Fruit fly (Drosophila melanogaster) whole organism, prepupa: ENCODE data around the gene CG5191.

Source experiments
- Blimp-1 ChIP-seq: fragments of 200-800 bp; sonication (Bioruptor generic); optimal IDR thresholded peaks from 3 replicates; lab custom pipeline; 2017; ENCODE audit warnings: missing biosample characterization, missing genetic modification characterization, mild to moderate bottlenecking, moderate library complexity, missing genetic modification reagents
- CG10631 ChIP-seq: fragments of 200-800 bp; sonication (Bioruptor generic); optimal IDR thresholded peaks from 2 replicates; lab custom pipeline; 2016; ENCODE audit warnings: missing biosample characterization, missing genetic modification characterization
- CG10669 ChIP-seq: fragments of 200-800 bp; sonication (Bioruptor generic); optimal IDR thresholded peaks from 3 replicates; lab custom pipeline; 2018; ENCODE audit warnings: missing biosample characterization, mild to moderate bottlenecking, missing genetic modification characterization, moderate library complexity
- CG11294 ChIP-seq: fragments of 200-800 bp; sonication (Bioruptor generic); IDR thresholded peaks from 2 replicates; pipeline ENCODE4 v1.3.6; 2022; ENCODE audit warnings: missing biosample characterization, missing genetic modification characterization
- CG11762 ChIP-seq: fragments of 200-800 bp; sonication (Bioruptor generic); optimal IDR thresholded peaks from 3 replicates; lab custom pipeline; 2016; ENCODE audit warnings: missing biosample characterization, missing genetic modification characterization; ENCODE audit not compliant: insufficient read depth
- CG15336 ChIP-seq: fragments of 200-800 bp; sonication (Bioruptor generic); IDR thresholded peaks from 2 replicates; pipeline ENCODE4 v1.3.6; 2022; ENCODE audit warnings: missing biosample characterization, missing genetic modification characterization
- CG3032 ChIP-seq: fragments of 200-800 bp; optimal IDR thresholded peaks from 2 replicates; lab custom pipeline; 2019; ENCODE audit warnings: missing biosample characterization, mild to moderate bottlenecking, missing genetic modification characterization, moderate library complexity
- CG31627 ChIP-seq: fragments of 200-800 bp; sonication (Bioruptor generic); optimal IDR thresholded peaks from 3 replicates; lab custom pipeline; 2016; ENCODE audit warnings: missing biosample characterization, missing genetic modification characterization
- CG32006 ChIP-seq: fragments of 200-800 bp; sonication (Bioruptor generic); optimal IDR thresholded peaks from 3 replicates; lab custom pipeline; 2017; ENCODE audit warnings: missing biosample characterization, mild to moderate bottlenecking, missing genetic modification characterization
- CG4318 ChIP-seq: fragments of 200-800 bp; sonication (Bioruptor generic); optimal IDR thresholded peaks from 3 replicates; lab custom pipeline; 2017; ENCODE audit warnings: missing biosample characterization, mild to moderate bottlenecking, missing genetic modification characterization
- CG6163 ChIP-seq: fragments of 200-800 bp; sonication (Bioruptor generic); IDR thresholded peaks from 3 replicates; pipeline ENCODE4 v1.3.6; 2022; ENCODE audit warnings: missing biosample characterization, missing genetic modification characterization
- CG6276 ChIP-seq: fragments of 200-800 bp; sonication (Bioruptor generic); optimal IDR thresholded peaks from 2 replicates; lab custom pipeline; 2017; ENCODE audit warnings: missing biosample characterization, mild to moderate bottlenecking, missing genetic modification characterization
- CG6792 ChIP-seq: fragments of 200-800 bp; sonication (Bioruptor generic); optimal IDR thresholded peaks from 3 replicates; lab custom pipeline; 2016; ENCODE audit warnings: missing biosample characterization, missing genetic modification characterization
- CG6854 ChIP-seq: fragments of 200-800 bp; sonication (Bioruptor generic); optimal IDR thresholded peaks from 2 replicates; lab custom pipeline; 2017; ENCODE audit warnings: missing biosample characterization, mild to moderate bottlenecking, missing genetic modification characterization
- CG7368 ChIP-seq: fragments of 200-800 bp; sonication (Bioruptor generic); optimal IDR thresholded peaks from 3 replicates; lab custom pipeline; 2016; ENCODE audit warnings: missing biosample characterization, missing genetic modification characterization
- CG8119 ChIP-seq: fragments of 200-800 bp; sonication (Bioruptor generic); IDR thresholded peaks from 3 replicates; pipeline ENCODE4 v1.3.6; 2022; ENCODE audit warnings: missing biosample characterization, missing genetic modification characterization
- CG8632 ChIP-seq: fragments of 200-800 bp; sonication (Bioruptor generic); optimal IDR thresholded peaks from 3 replicates; lab custom pipeline; 2016; ENCODE audit warnings: missing biosample characterization, missing genetic modification characterization
- Eip78C ChIP-seq: fragments of 200-800 bp; sonication (Bioruptor generic); peaks from one replicate; lab custom pipeline; 2016; ENCODE audit warnings: missing biosample characterization, missing genetic modification characterization
- Eip93F ChIP-seq: fragments of 200-800 bp; sonication (Bioruptor generic); optimal IDR thresholded peaks from 2 replicates; lab custom pipeline; 2016; ENCODE audit warnings: missing biosample characterization, mild to moderate bottlenecking, missing genetic modification characterization
- Ets96B ChIP-seq: fragments of 200-800 bp; optimal IDR thresholded peaks from 2 replicates; lab custom pipeline; 2019; ENCODE audit warnings: missing biosample characterization, mild to moderate bottlenecking, missing genetic modification characterization, moderate library complexity
- Hr39 ChIP-seq: fragments of 200-800 bp; sonication (Bioruptor generic); optimal IDR thresholded peaks from 2 replicates; lab custom pipeline; 2016; ENCODE audit warnings: missing biosample characterization, missing genetic modification characterization
- Hr4 ChIP-seq: fragments of 200-800 bp; sonication (Bioruptor generic); optimal IDR thresholded peaks from 3 replicates; lab custom pipeline; 2016; ENCODE audit warnings: missing biosample characterization, missing genetic modification characterization
- Lpt ChIP-seq: fragments of 200-800 bp; sonication (Bioruptor generic); optimal IDR thresholded peaks from 3 replicates; lab custom pipeline; 2016; ENCODE audit warnings: missing biosample characterization, missing genetic modification characterization
- OdsH ChIP-seq: fragments of 200-800 bp; sonication (Bioruptor generic); optimal IDR thresholded peaks from 3 replicates; lab custom pipeline; 2016; ENCODE audit warnings: missing biosample characterization, missing genetic modification characterization
- Sox14 ChIP-seq: fragments of 200-800 bp; sonication (Bioruptor generic); optimal IDR thresholded peaks from 3 replicates; lab custom pipeline; 2016; ENCODE audit warnings: missing biosample characterization, missing genetic modification characterization
- achi ChIP-seq: fragments of 200-800 bp; sonication (Bioruptor generic); optimal IDR thresholded peaks from 3 replicates; lab custom pipeline; 2016; ENCODE audit warnings: missing biosample characterization, missing genetic modification characterization
- cyc ChIP-seq: fragments of 200-800 bp; sonication (Bioruptor generic); optimal IDR thresholded peaks from 3 replicates; lab custom pipeline; 2016; ENCODE audit warnings: missing biosample characterization, missing genetic modification characterization
- dac ChIP-seq: fragments of 200-800 bp; sonication (Bioruptor generic); optimal IDR thresholded peaks from 2 replicates; lab custom pipeline; 2017; ENCODE audit warnings: missing biosample characterization, mild to moderate bottlenecking, missing genetic modification characterization
- dsx ChIP-seq: fragments of 200-800 bp; optimal IDR thresholded peaks from 3 replicates; lab custom pipeline; 2019; ENCODE audit warnings: missing biosample characterization, mild to moderate bottlenecking, missing genetic modification characterization, moderate library complexity; ENCODE audit not compliant: poor library complexity, severe bottlenecking
- eg ChIP-seq: fragments of 200-800 bp; sonication (Bioruptor generic); IDR thresholded peaks from 3 replicates; pipeline ENCODE4 v1.3.6; 2022; ENCODE audit warnings: missing biosample characterization, missing genetic modification characterization
- esn ChIP-seq: fragments of 200-800 bp; sonication (Bioruptor generic); optimal IDR thresholded peaks from 2 replicates; lab custom pipeline; 2016; ENCODE audit warnings: missing biosample characterization, mild to moderate bottlenecking, missing genetic modification characterization, moderate library complexity
- fd59A ChIP-seq: fragments of 200-800 bp; sonication (Bioruptor generic); optimal IDR thresholded peaks from 2 replicates; lab custom pipeline; 2017; ENCODE audit warnings: missing biosample characterization, mild to moderate bottlenecking, missing genetic modification characterization, missing genetic modification reagents
- fd85E ChIP-seq: fragments of 200-800 bp; sonication (Bioruptor generic); optimal IDR thresholded peaks from 3 replicates; lab custom pipeline; 2016; ENCODE audit warnings: missing biosample characterization, missing genetic modification characterization
- fkh ChIP-seq: fragments of 200-800 bp; sonication (Bioruptor generic); optimal IDR thresholded peaks from 3 replicates; lab custom pipeline; 2017; ENCODE audit warnings: missing biosample characterization, mild to moderate bottlenecking, missing genetic modification characterization, moderate library complexity
- lz ChIP-seq: fragments of 200-800 bp; sonication (Bioruptor generic); optimal IDR thresholded peaks from 3 replicates; lab custom pipeline; 2016; ENCODE audit warnings: missing biosample characterization, missing genetic modification characterization
- net ChIP-seq: fragments of 200-800 bp; sonication (Bioruptor generic); optimal IDR thresholded peaks from 3 replicates; lab custom pipeline; 2016; ENCODE audit warnings: missing biosample characterization, missing genetic modification characterization
- salr ChIP-seq, 2 experiments: fragments of 200-800 bp; sonication (Bioruptor generic); optimal IDR thresholded peaks; 3 replicates each; lab custom pipeline; 2016 to 2018; ENCODE audit warnings: missing biosample characterization in 2 of 2, missing genetic modification characterization in 2 of 2, mild to moderate bottlenecking in 1 of 2
- spab ChIP-seq: fragments of 200-800 bp; sonication (Bioruptor generic); optimal IDR thresholded peaks from 2 replicates; lab custom pipeline; 2017; ENCODE audit warnings: missing biosample characterization, mild to moderate bottlenecking, missing genetic modification characterization, missing genetic modification reagents
- svp ChIP-seq: fragments of 200-800 bp; sonication (Bioruptor generic); peaks from one replicate; lab custom pipeline; 2016; ENCODE audit warnings: missing biosample characterization, missing genetic modification characterization
- vri ChIP-seq: fragments of 200-800 bp; sonication (Bioruptor generic); optimal IDR thresholded peaks from 3 replicates; lab custom pipeline; 2016; ENCODE audit warnings: missing biosample characterization, mild to moderate bottlenecking, missing genetic modification characterization

The CG5191 gene

DNA sequence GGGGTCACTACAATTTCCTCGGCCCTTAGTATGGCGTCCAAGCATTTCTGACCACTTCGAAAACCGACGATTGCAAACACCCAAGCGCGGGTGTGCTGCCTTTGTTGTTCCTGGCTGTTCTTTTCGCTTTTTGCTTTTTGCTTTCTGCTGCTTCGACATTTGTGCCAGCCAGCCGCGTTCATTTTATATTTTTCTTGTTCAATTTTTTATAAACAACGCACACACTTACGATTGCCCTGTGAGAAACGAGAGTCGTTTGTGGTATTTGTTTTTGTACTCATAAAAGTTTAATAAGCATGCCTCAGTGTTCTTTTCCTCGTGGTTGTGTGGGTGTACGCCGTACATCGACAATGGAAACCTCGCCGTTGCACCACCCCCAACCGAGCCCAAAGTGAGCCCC is 12.9 kb upstream of the CG5191 start (continued):
- TF ChIP-seq fd59A (GFP tag; lab: Kevin White, UChicago), result no peak

DNA sequence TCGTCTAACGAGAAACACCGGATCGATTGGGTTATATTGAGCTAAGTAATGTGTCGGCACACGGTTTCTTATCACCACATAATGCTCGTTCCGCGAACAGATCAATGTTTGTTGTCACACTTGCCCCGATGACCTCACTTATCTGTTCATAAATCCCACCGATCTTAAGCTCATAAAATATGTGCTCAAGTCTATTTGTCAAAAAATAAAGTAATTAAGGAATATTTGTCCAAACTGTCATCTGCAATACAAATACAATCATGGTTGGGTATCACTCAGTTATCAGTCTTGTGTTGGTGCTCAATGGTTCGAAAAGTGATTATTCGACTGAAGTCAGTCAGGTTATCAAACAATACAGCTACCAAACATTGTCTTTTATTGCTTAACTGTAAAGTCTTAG is 12.4 kb upstream of the CG5191 start:
- TF ChIP-seq CG10669 (GFP tag; lab: Kevin White, UChicago) (no peak), dac (no peak), CG11294 (GFP tag; lab: Robert Waterston, UW) (no peak), CG8119 (GFP tag; lab: Robert Waterston, UW) (no peak), net (GFP tag; lab: Kevin White, UChicago) (no peak), CG10631 (GFP tag; lab: Kevin White, UChicago) (no peak), Sox14 (no peak), fkh (GFP tag; lab: Kevin White, UChicago) (peak; percentile 69), CG32006 (GFP tag; lab: Kevin White, UChicago) (no peak), svp (peak; percentile 88), Blimp-1 (GFP tag; lab: Kevin White, UChicago) (no peak)

DNA sequence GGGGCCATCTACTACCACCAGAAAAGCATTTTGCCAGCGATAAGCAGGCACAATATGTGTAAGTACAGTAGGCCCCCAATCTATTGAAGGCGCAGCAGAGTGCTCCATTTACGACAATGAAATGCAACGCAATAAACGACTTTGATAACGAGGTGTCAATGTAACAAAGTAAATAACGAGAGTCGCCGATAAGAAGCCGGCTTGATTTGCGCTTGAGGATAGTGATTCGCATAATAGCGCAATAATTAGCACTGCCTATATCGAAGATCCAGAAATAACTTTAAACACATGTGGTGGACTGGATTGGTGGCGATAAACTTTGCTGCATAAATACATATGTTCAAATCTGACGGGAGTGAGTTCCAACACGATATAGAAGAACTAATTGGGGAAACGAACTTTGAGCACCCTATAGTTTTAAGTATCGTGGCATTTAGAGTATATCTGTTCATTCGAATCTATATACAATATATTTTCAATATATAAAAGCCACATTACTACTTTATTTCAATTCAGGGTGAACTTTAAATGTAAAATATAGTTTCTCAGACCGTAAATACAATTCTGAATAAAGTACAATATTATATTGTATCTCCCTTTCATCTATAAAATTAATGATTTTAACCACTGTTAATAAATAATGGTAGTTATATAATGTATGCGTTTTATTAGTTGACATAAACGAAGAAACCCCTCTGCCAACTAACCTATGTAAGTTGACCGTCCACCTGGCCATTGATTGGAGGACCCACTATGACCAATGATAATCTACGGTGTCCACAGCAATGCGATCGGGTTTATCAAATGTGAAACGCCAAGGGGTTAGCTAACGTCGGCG is 11.4 kb upstream of the CG5191 start:
- no peak for TF ChIP-seq CG15336 (GFP tag; lab: Robert Waterston, UW)
- TF ChIP-seq Hr4 (GFP tag; lab: Kevin White, UChicago), result peak; percentile 4
- peak; percentile 67 for TF ChIP-seq vri (GFP tag; lab: Kevin White, UChicago)
- no peak for TF ChIP-seq esn (GFP tag; lab: Kevin White, UChicago)
- TF ChIP-seq CG6163 (GFP tag; lab: Robert Waterston, UW), result peak; percentile 45; the same call in 2 of the 3 replicates
- TF ChIP-seq CG4318 (GFP tag; lab: Kevin White, UChicago), result no peak
- peak; percentile 25 for TF ChIP-seq dsx (GFP tag; lab: Kevin White, UChicago)
- TF ChIP-seq svp, result peak; percentile 77
- TF ChIP-seq salr (GFP tag; optimal IDR thresholded peaks at IDR 0.05; lab: Kevin White, UChicago), result no peak
- peak; percentile 6 for TF ChIP-seq CG10669 (GFP tag; lab: Kevin White, UChicago)
- no peak for TF ChIP-seq CG31627 (GFP tag; lab: Kevin White, UChicago)
- TF ChIP-seq fkh (GFP tag; lab: Kevin White, UChicago), result peak; percentile 10
- no peak for TF ChIP-seq CG6854 (GFP tag; lab: Kevin White, UChicago)
- peak; percentile 36 for TF ChIP-seq Sox14
- no peak for TF ChIP-seq Lpt (GFP tag; lab: Kevin White, UChicago)
- TF ChIP-seq eg (GFP tag; lab: Robert Waterston, UW), result 0 out of 3 replicates have a peak, but pooled peaks have one; percentile 34
- peak; percentile 69 for TF ChIP-seq Eip78C (GFP tag; lab: Kevin White, UChicago)

DNA sequence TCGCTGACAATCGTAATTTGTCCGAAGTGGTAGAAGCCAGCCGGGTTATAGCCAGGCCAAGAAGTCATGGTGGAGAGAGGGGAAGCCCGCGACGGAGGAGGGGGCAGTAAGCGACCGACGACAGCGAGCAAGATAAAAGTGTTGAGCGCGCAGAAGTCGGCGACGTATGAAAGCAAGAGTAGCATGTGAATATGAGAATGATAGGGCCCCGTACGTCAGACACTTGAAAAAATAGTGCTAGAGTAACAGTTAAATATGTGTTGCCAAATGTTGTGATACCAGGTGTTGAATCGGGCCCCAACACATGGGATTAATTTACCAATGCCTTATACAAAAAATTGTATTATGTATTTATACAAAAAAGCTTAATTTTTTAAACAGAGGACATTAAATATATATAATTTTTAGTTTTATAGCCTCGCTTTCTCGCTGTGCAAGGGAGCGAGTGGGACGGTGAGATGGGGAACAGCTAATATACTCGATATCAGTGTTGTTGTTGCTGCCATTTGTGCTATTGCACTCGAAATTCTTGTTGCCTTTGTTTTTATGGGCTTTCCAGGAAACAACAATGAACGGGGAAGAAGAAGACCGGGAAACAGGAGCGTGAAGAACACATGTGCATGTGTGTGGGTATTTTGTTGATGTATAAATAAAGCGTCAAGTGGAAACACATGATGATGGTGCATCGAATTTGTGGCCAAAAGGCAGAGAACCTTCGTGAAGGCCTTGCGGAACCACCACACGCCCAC is 10.6 kb upstream of the CG5191 start:
- TF ChIP-seq Eip93F (GFP tag; lab: Kevin White, UChicago) (peak; percentile 34), CG32006 (GFP tag; lab: Kevin White, UChicago) (peak; percentile 90), lz (GFP tag; lab: Kevin White, UChicago) (peak; percentile 71), CG15336 (GFP tag; lab: Robert Waterston, UW) (peak; percentile 87), CG8632 (peak; percentile 89), CG4318 (GFP tag; lab: Kevin White, UChicago) (peak; percentile 72), Blimp-1 (GFP tag; lab: Kevin White, UChicago) (peak; percentile 64), CG6163 (GFP tag; lab: Robert Waterston, UW) (peak; percentile 90), cyc (GFP tag; lab: Kevin White, UChicago) (peak; percentile 78), eg (GFP tag; lab: Robert Waterston, UW) (peak; percentile 80), CG7368 (GFP tag; lab: Kevin White, UChicago) (peak; percentile 79), CG11762 (GFP tag; lab: Kevin White, UChicago) (peak; percentile 86), fd59A (GFP tag; lab: Kevin White, UChicago) (peak; percentile 85), CG10631 (GFP tag; lab: Kevin White, UChicago) (peak; percentile 89), CG6276 (peak; percentile 75), CG10669 (GFP tag; lab: Kevin White, UChicago) (peak; percentile 87), CG6792 (GFP tag; lab: Kevin White, UChicago) (peak; percentile 83), spab (GFP tag; lab: Kevin White, UChicago) (peak; percentile 78), OdsH (GFP tag; lab: Kevin White, UChicago) (peak; percentile 90), esn (GFP tag; lab: Kevin White, UChicago) (peak; percentile 82), Ets96B (tag; lab: Kevin White, UChicago) (peak; percentile 91), CG8119 (GFP tag; lab: Robert Waterston, UW) (peak; percentile 89), fd85E (GFP tag; lab: Kevin White, UChicago) (peak; percentile 65), CG3032 (tag; lab: Kevin White, UChicago) (peak; percentile 89), Hr4 (GFP tag; lab: Kevin White, UChicago) (peak; percentile 79), Hr39 (GFP tag; lab: Kevin White, UChicago) (peak; percentile 65), achi (peak; percentile 91)
